Fruit fly (Drosophila melanogaster): ENCODE measurements around the gene Sap47.

Sap47 gene

DNA sequence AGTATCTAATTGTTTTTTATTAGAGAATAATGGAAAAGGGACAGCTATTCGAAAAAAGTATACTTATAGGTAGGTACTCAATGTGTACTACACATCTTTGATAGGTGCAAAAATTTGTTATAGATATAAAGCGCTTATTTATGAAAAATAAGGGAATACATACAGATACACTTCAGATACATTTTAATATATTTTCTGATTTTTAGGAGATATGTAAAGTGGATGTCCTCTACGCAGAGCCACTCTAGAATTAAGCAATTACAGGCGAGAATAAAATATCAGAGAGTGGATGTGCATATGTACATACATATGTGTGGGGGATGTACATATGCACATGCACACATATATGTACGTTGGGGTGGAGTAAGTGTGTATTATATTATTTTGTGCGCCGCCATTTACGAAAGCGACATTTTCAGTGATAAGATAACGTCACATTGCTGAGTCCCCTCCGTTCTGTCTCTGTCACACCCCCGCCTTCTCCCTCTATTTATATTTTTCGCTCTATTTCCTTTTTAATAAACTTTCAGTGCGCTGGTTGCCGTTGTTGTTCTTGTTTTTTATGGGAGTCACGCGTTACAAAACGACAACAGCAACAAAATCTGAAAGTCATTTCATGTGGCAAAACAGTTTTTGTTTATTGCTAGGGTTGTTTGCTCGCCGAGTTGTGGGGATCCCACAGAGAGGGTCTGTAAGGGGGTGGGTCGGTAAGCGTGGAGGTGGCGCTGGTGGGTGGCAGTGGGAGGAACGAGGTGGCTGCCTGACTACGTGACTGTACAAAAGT, 70.0 kb downstream of the Sap47 start (continued):
- peak; percentile 81 for TF ChIP-seq CG34376 (GFP tag; optimal IDR thresholded peaks at IDR 0.05)
- TF ChIP-seq CG6175 (GFP tag; IDR thresholded peaks at IDR 0.05) = peak; percentile 74; the same call in 2 of the 3 replicates
- no peak for TF ChIP-seq shn (GFP tag; optimal IDR thresholded peaks at IDR 0.05)
- no peak for TF ChIP-seq Doc3 (GFP tag; IDR thresholded peaks at IDR 0.05; ENCODE audit: partially characterized antibody)
- TF ChIP-seq CG14050 (GFP tag; IDR thresholded peaks at IDR 0.05) = no peak
- no peak for TF ChIP-seq slou (GFP tag; optimal IDR thresholded peaks at IDR 0.05)
- 0 out of 2 replicates have a peak, but pooled peaks have one; percentile 22 for TF ChIP-seq Scr (GFP tag; IDR thresholded peaks at IDR 0.05; ENCODE audit: partially characterized antibody)
- TF ChIP-seq bigmax (GFP tag; optimal IDR thresholded peaks at IDR 0.05) = no peak
- no peak for TF ChIP-seq CG10366 (GFP tag; IDR thresholded peaks at IDR 0.05)
- TF ChIP-seq dm (GFP tag; optimal IDR thresholded peaks at IDR 0.05) = no peak
- TF ChIP-seq btn (GFP tag; optimal IDR thresholded peaks at IDR 0.05) = no peak
- no peak for TF ChIP-seq Oli (tag; optimal IDR thresholded peaks at IDR 0.05)
- no peak for TF ChIP-seq lilli (GFP tag; optimal IDR thresholded peaks at IDR 0.05)
- peak; percentile 57 for TF ChIP-seq Hand (GFP tag; optimal IDR thresholded peaks at IDR 0.05)
- TF ChIP-seq lola (GFP tag; optimal IDR thresholded peaks at IDR 0.05) = no peak
- TF ChIP-seq CG9932 (GFP tag; IDR thresholded peaks at IDR 0.05) = no peak
- no peak for TF ChIP-seq nerfin-1 (tag; optimal IDR thresholded peaks at IDR 0.05)
- no peak for TF ChIP-seq CG2712 (tag; optimal IDR thresholded peaks at IDR 0.05)
- no peak for TF ChIP-seq CG3726 (GFP tag; IDR thresholded peaks at IDR 0.05)
- TF ChIP-seq Dref (GFP tag; IDR thresholded peaks at IDR 0.05) = no peak
- TF ChIP-seq HLH54F (GFP tag; optimal IDR thresholded peaks at IDR 0.05) = no peak
- 0 out of 3 replicates have a peak, but pooled peaks have one; percentile 16 for TF ChIP-seq ci (GFP tag; IDR thresholded peaks at IDR 0.05)
- TF ChIP-seq CG4730 (GFP tag; IDR thresholded peaks at IDR 0.05) = no peak
- TF ChIP-seq Usf (GFP tag; optimal IDR thresholded peaks at IDR 0.05) = no peak
- TF ChIP-seq hkb (optimal IDR thresholded peaks at IDR 0.05) = no peak
- TF ChIP-seq hkb (GFP tag; IDR thresholded peaks at IDR 0.05) = no peak
- peak; percentile 95 for TF ChIP-seq sug (tag; optimal IDR thresholded peaks at IDR 0.05)
- TF ChIP-seq CG10267 (tag; optimal IDR thresholded peaks at IDR 0.05) = no peak
- no peak for TF ChIP-seq unc-4 (GFP tag; IDR thresholded peaks at IDR 0.05; ENCODE audit: partially characterized antibody)
- no peak for TF ChIP-seq CG18476 (GFP tag; optimal IDR thresholded peaks at IDR 0.05)
- TF ChIP-seq CG17361 (GFP tag; IDR thresholded peaks at IDR 0.05) = no peak
- TF ChIP-seq CG9609 (GFP tag; optimal IDR thresholded peaks at IDR 0.05) = no peak
- no peak for TF ChIP-seq CG13123 (GFP tag; optimal IDR thresholded peaks at IDR 0.05)
- TF ChIP-seq Gug (GFP tag; IDR thresholded peaks at IDR 0.05) = no peak
- no peak for TF ChIP-seq CG12155 (GFP tag; optimal IDR thresholded peaks at IDR 0.05)
- TF ChIP-seq Ets97D (GFP tag; optimal IDR thresholded peaks at IDR 0.05) = no peak
- TF ChIP-seq Sox102F (GFP tag; optimal IDR thresholded peaks at IDR 0.05) = no peak
- TF ChIP-seq Abd-B (GFP tag; optimal IDR thresholded peaks at IDR 0.05) = no peak
- peak in 1 of 2 experiments; percentile 67 for TF ChIP-seq Pdp1 (GFP tag; optimal IDR thresholded peaks at IDR 0.05)
- TF ChIP-seq CG12236 (GFP tag; optimal IDR thresholded peaks at IDR 0.05) = no peak
- no peak for TF ChIP-seq stwl (tag; optimal IDR thresholded peaks at IDR 0.05)
- no peak for TF ChIP-seq CG7963 (GFP tag; IDR thresholded peaks at IDR 0.05; ENCODE audit: partially characterized antibody)
- no peak for TF ChIP-seq Oaz (GFP tag; IDR thresholded peaks at IDR 0.05)
- TF ChIP-seq fd102C (GFP tag; optimal IDR thresholded peaks at IDR 0.05) = no peak
- TF ChIP-seq E2f2 (GFP tag; IDR thresholded peaks at IDR 0.05) = no peak
- TF ChIP-seq CG2678 (tag; optimal IDR thresholded peaks at IDR 0.05) = peak; percentile 62
- no peak for TF ChIP-seq BEAF-32 (GFP tag; optimal IDR thresholded peaks at IDR 0.05)
- TF ChIP-seq Dek (tag; optimal IDR thresholded peaks at IDR 0.05) = no peak
- peak in 1 of 2 experiments; percentile 6 for TF ChIP-seq insv (GFP tag; optimal IDR thresholded peaks at IDR 0.05)

Data from whole organism, embryonic.